Worm (Caenorhabditis elegans) whole organism, young adult: ENCODE results near the gene Y59H11AM.1.

ENCODE experiments used
- F23B12.7 ChIP-seq: sonication (generic microtip); optimal IDR thresholded peaks from 2 replicates; lab custom pipeline; 2017; ENCODE audit warnings: missing genetic modification characterization, mild to moderate bottlenecking, missing compliant biosample characterization, antibody characterized with exemption, moderate library complexity; ENCODE audit not compliant: insufficient read depth
- F37B4.10 ChIP-seq: fragments of 200-800 bp; sonication (Bioruptor generic); IDR thresholded peaks from 2 replicates; pipeline ENCODE4 v1.3.6; 2022; ENCODE audit warnings: missing genetic modification characterization, missing compliant biosample characterization
- F39B2.1 ChIP-seq: fragments of 200-800 bp; sonication (Bioruptor generic); IDR thresholded peaks from 2 replicates; pipeline ENCODE4 v1.3.6; 2022; ENCODE audit warnings: missing genetic modification reagents, missing genetic modification characterization, missing compliant biosample characterization
- F57C9.4 ChIP-seq: sonication (generic microtip); optimal IDR thresholded peaks from 2 replicates; lab custom pipeline; 2017; ENCODE audit warnings: mild to moderate bottlenecking, missing genetic modification characterization, missing compliant biosample characterization
- T07F8.4 ChIP-seq: sonication (generic microtip); optimal IDR thresholded peaks from 2 replicates; lab custom pipeline; 2016; ENCODE audit warnings: mild to moderate bottlenecking, missing genetic modification characterization, moderate library complexity, missing compliant biosample characterization
- Y67H2A.10 ChIP-seq: fragments of 200-800 bp; sonication (Bioruptor generic); conservative IDR thresholded peaks from 2 replicates; pipeline ENCODE4 v1.3.6; 2022; ENCODE audit warnings: missing genetic modification reagents, missing genetic modification characterization, missing compliant biosample characterization
- Y79H2A.3 ChIP-seq: fragments of 200-800 bp; sonication (Bioruptor generic); conservative IDR thresholded peaks from 2 replicates; pipeline ENCODE4 v1.3.6; 2022; ENCODE audit warnings: missing genetic modification reagents, missing genetic modification characterization, missing compliant biosample characterization
- akir-1 ChIP-seq: fragments of 200-800 bp; sonication (Bioruptor generic); optimal IDR thresholded peaks from 2 replicates; lab custom pipeline; 2018; ENCODE audit warnings: mild to moderate bottlenecking, missing genetic modification characterization, moderate library complexity, missing compliant biosample characterization
- atf-7 ChIP-seq: sonication (generic microtip); optimal IDR thresholded peaks from 2 replicates; lab custom pipeline; 2017; ENCODE audit warnings: mild to moderate bottlenecking, missing genetic modification characterization, missing compliant biosample characterization
- attf-3 ChIP-seq: fragments of 200-800 bp; sonication (Bioruptor generic); conservative IDR thresholded peaks from 2 replicates; pipeline ENCODE4 v1.3.6; 2022; ENCODE audit warnings: missing genetic modification reagents, missing genetic modification characterization, missing compliant biosample characterization
- attf-5 ChIP-seq: fragments of 200-800 bp; sonication (Bioruptor generic); optimal IDR thresholded peaks from 2 replicates; lab custom pipeline; 2018; ENCODE audit warnings: mild to moderate bottlenecking, missing genetic modification characterization, missing compliant biosample characterization
- ceh-27 ChIP-seq: fragments of 200-800 bp; sonication (Bioruptor generic); optimal IDR thresholded peaks from 2 replicates; lab custom pipeline; 2018; ENCODE audit warnings: mild to moderate bottlenecking, missing genetic modification characterization, moderate library complexity, missing compliant biosample characterization
- ceh-40 ChIP-seq: fragments of 200-800 bp; sonication (Bioruptor generic); IDR thresholded peaks from 2 replicates; pipeline ENCODE4 v1.3.6; 2022; ENCODE audit warnings: missing genetic modification characterization, missing compliant biosample characterization
- ceh-58 ChIP-seq: fragments of 200-800 bp; sonication (Bioruptor generic); IDR thresholded peaks from 2 replicates; pipeline ENCODE4 v1.3.6; 2022; ENCODE audit warnings: missing genetic modification characterization, missing compliant biosample characterization
- die-1 ChIP-seq: sonication (generic microtip); optimal IDR thresholded peaks from 2 replicates; lab custom pipeline; 2016; ENCODE audit warnings: missing genotype, mild to moderate bottlenecking, missing genetic modification characterization, missing compliant biosample characterization
- dox-1 ChIP-seq: fragments of 200-800 bp; sonication (Bioruptor generic); IDR thresholded peaks from 2 replicates; pipeline ENCODE4 v1.3.6; 2022; ENCODE audit warnings: missing genetic modification reagents, missing genetic modification characterization, missing compliant biosample characterization
- dpff-1 ChIP-seq: sonication (generic microtip); optimal IDR thresholded peaks from 2 replicates; lab custom pipeline; 2017; ENCODE audit warnings: mild to moderate bottlenecking, missing genetic modification characterization, missing compliant biosample characterization
- dpl-1 ChIP-seq: fragments of 150-350 bp; optimal IDR thresholded peaks from 2 replicates; lab custom pipeline; 2014; ENCODE audit warnings: missing biosample characterization, missing genetic modification reagents, missing genetic modification characterization
- egl-44 ChIP-seq: fragments of 200-800 bp; sonication (Bioruptor generic); IDR thresholded peaks from 2 replicates; pipeline ENCODE4 v1.3.6; 2022; ENCODE audit warnings: missing genetic modification reagents, missing genetic modification characterization, missing compliant biosample characterization
- egrh-3 ChIP-seq: fragments of 200-800 bp; sonication (Bioruptor generic); IDR thresholded peaks from 2 replicates; pipeline ENCODE4 v1.3.6; 2022; ENCODE audit warnings: missing genetic modification reagents, missing genetic modification characterization, missing compliant biosample characterization
- ekl-4 ChIP-seq: fragments of 200-800 bp; sonication (Bioruptor generic); IDR thresholded peaks from 2 replicates; pipeline ENCODE4 v1.3.6; 2022; ENCODE audit warnings: missing genetic modification reagents, missing genetic modification characterization, missing compliant biosample characterization
- ets-4 ChIP-seq: fragments of 200-800 bp; sonication (Bioruptor generic); optimal IDR thresholded peaks from 2 replicates; lab custom pipeline; 2018; ENCODE audit warnings: mild to moderate bottlenecking, missing genetic modification characterization, missing compliant biosample characterization
- hmg-20 ChIP-seq: fragments of 200-800 bp; sonication (Bioruptor generic); IDR thresholded peaks from 2 replicates; pipeline ENCODE4 v1.3.6; 2022; ENCODE audit warnings: missing genetic modification reagents, missing genetic modification characterization, missing compliant biosample characterization
- hsf-1 ChIP-seq: fragments of 200-800 bp; sonication (Bioruptor generic); IDR thresholded peaks from 2 replicates; pipeline ENCODE4 v1.3.6; 2022; ENCODE audit warnings: missing genetic modification reagents, missing genetic modification characterization, missing compliant biosample characterization
- lag-1 ChIP-seq: fragments of 200-800 bp; sonication (Bioruptor generic); IDR thresholded peaks from 2 replicates; pipeline ENCODE4 v1.3.6; 2022; ENCODE audit warnings: missing genetic modification reagents, missing genetic modification characterization, missing compliant biosample characterization
- let-607 ChIP-seq, 2 experiments: fragments of 200-800 bp in 1 of 2; sonication (Bioruptor generic) in 1 of 2; sonication (generic microtip) in 1 of 2; optimal IDR thresholded peaks; 2 replicates each; lab custom pipeline; 2016 to 2018; ENCODE audit warnings: mild to moderate bottlenecking in 2 of 2, missing compliant biosample characterization in 2 of 2, missing genetic modification characterization in 2 of 2, moderate library complexity in 2 of 2, missing genotype in 1 of 2
- lin-35 ChIP-seq, 3 experiments: fragments of 150-350 bp in 2 of 3; sonication (generic microtip) in 1 of 3; optimal IDR thresholded peaks; 2 replicates each; lab custom pipeline; 2014 to 2018; ENCODE audit warnings: missing biosample characterization in 3 of 3, missing genetic modification characterization in 3 of 3, missing genetic modification reagents in 3 of 3
- lsy-27 ChIP-seq: sonication (generic microtip); optimal IDR thresholded peaks from 2 replicates; lab custom pipeline; 2017; ENCODE audit warnings: missing genetic modification characterization, mild to moderate bottlenecking, missing compliant biosample characterization, antibody characterized with exemption, missing genotype, borderline replicate concordance; ENCODE audit not compliant: insufficient read depth
- mxl-1 ChIP-seq: sonication (generic microtip); optimal IDR thresholded peaks from 2 replicates; lab custom pipeline; 2016; ENCODE audit warnings: missing genetic modification characterization, missing compliant biosample characterization
- nfyb-1 ChIP-seq: fragments of 200-800 bp; sonication (Bioruptor generic); IDR thresholded peaks from 2 replicates; pipeline ENCODE4 v1.3.6; 2022; ENCODE audit warnings: missing genetic modification reagents, missing genetic modification characterization, missing compliant biosample characterization
- nhr-120 ChIP-seq: fragments of 200-800 bp; sonication (Bioruptor generic); IDR thresholded peaks from 2 replicates; pipeline ENCODE4 v1.3.6; 2022; ENCODE audit warnings: missing genetic modification characterization, missing compliant biosample characterization
- nhr-80 ChIP-seq: sonication (generic microtip); optimal IDR thresholded peaks from 2 replicates; lab custom pipeline; 2016; ENCODE audit warnings: missing genetic modification characterization, missing compliant biosample characterization
- snpc-4 ChIP-seq, 5 experiments: fragments of 150-350 bp in 1 of 5; sonication (generic microtip) in 4 of 5; optimal IDR thresholded peaks; 2 replicates each; lab custom pipeline; 2014 to 2018; ENCODE audit warnings: missing genetic modification characterization in 5 of 5, missing biosample characterization in 3 of 5, antibody characterized with exemption in 2 of 5, mild to moderate bottlenecking in 2 of 5, missing compliant biosample characterization in 2 of 5, missing genotype in 2 of 5, moderate library complexity in 2 of 5, missing genetic modification reagents in 1 of 5
- tbp1 ChIP-seq: fragments of 200-800 bp; sonication (Bioruptor generic); optimal IDR thresholded peaks from 2 replicates; lab custom pipeline; 2018; ENCODE audit warnings: mild to moderate bottlenecking, missing genetic modification characterization, missing compliant biosample characterization
- unc-62 ChIP-seq: fragments of 150-350 bp; optimal IDR thresholded peaks from 2 replicates; lab custom pipeline; 2014; ENCODE audit warnings: missing biosample characterization, missing genetic modification reagents, missing genetic modification characterization
- xnd-1 ChIP-seq: sonication (generic microtip); optimal IDR thresholded peaks from 2 replicates; lab custom pipeline; 2016; ENCODE audit warnings: missing genotype, missing genetic modification reagents, missing genetic modification characterization, missing compliant biosample characterization
- zim-3 ChIP-seq: sonication (generic microtip); optimal IDR thresholded peaks from 2 replicates; lab custom pipeline; 2017; ENCODE audit warnings: mild to moderate bottlenecking, missing genetic modification characterization, moderate library complexity, missing compliant biosample characterization
- ztf-25 ChIP-seq: fragments of 200-800 bp; sonication (Bioruptor generic); IDR thresholded peaks from 2 replicates; pipeline ENCODE4 v1.3.6; 2022; ENCODE audit warnings: missing genetic modification reagents, missing genetic modification characterization, missing compliant biosample characterization
- ztf-28 ChIP-seq: fragments of 200-800 bp; sonication (Bioruptor generic); IDR thresholded peaks from 2 replicates; pipeline ENCODE4 v1.3.6; 2022; ENCODE audit warnings: missing genetic modification reagents, missing genetic modification characterization, missing compliant biosample characterization

Y59H11AM.1 gene

DNA sequence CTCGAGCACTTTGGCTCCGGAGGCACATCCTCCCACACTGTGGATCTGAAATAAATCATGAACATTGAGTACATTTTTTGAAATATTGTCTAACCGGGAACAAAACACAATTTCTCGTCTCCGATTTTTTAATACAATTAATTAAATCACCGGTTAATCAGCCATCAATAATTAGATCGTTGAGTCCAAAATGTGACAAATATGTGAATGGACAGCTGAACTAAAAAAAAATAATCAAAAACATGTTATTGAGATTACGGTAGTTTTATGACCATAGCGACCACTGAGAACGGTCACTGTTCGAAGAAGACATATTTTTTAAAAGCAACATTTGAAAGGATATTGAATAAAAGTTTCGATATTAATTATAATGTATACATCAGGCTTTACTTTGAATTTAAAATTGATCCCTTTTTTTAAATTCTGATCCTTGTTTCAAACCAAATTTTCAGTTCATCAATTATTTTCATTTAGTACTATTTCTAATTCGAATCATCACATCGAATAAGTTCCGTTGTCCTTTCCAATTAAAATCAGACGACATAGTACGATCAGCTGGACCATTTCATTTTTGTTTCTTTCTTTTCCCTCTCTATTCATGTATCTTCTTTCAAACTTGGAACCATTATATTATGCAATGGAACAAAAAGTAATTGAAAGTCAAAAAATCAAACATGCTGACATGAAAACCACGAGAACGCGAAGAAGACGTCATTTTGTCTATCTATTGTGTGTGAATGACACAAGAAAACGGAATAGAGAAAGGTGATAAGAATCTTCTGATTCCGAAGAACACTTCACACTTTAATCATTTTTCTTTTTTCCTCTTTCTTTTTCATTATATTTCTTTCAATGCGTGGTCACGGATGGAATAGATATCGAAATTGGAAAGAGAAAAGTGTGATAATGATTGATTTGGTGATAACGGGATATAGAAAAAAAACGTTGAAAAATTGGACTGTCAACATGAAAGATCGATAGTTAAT lies 40.9 kb upstream of the Y59H11AM.1 start (continued):
- no peak for TF ChIP-seq xnd-1 (tag; lab: Kevin White, UChicago)
- peak; percentile 72 for TF ChIP-seq ets-4 (GFP tag; lab: Kevin White, UChicago)
- TF ChIP-seq ekl-4 (GFP tag; lab: Robert Waterston, UW), result no peak
- no peak for TF ChIP-seq die-1 (tag; lab: Kevin White, UChicago)
- TF ChIP-seq unc-62 (GFP tag; lab: Kevin White, UChicago), result peak; percentile 93
- TF ChIP-seq lag-1, result no peak
- peak; percentile 73; the same call in 1 of the 2 replicates for TF ChIP-seq egl-44 (GFP tag; lab: Robert Waterston, UW)
- no peak for TF ChIP-seq ceh-58 (GFP tag; lab: Robert Waterston, UW)
- TF ChIP-seq attf-3 (GFP tag; lab: Robert Waterston, UW), result no peak
- TF ChIP-seq hsf-1 (GFP tag; lab: Robert Waterston, UW), result no peak
- peak in 1 of 3 experiments; percentile 17 for TF ChIP-seq lin-35 (GFP tag; optimal IDR thresholded peaks at IDR 0.05; lab: Kevin White, UChicago)
- no peak for TF ChIP-seq F39B2.1
- TF ChIP-seq attf-5, result peak; percentile 20

DNA sequence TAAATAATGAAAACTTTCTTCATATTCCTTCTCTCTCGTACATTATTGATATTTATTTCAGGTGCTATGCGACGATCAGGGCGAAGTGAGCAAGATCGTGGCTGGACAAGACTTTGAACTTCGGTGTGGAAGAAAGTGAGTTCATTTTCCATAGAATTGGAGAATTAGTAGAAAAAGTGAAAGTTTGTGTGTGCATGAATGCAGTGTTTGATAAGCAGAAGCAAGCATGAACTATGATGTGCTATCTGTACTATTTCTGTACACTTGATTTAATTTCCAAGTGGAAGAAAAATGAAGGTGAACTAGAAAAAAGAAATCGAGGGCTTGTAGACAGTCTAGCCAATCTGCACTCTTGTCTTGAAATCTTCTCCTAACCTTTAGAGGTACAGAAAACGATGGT lies 39.2 kb upstream of the Y59H11AM.1 start:
- TF ChIP-seq akir-1 (no peak), F23B12.7 (tag; lab: Kevin White, UChicago) (no peak), atf-7 (tag; lab: Kevin White, UChicago) (peak; percentile 40), dox-1 (GFP tag; lab: Robert Waterston, UW) (0 out of 2 replicates have a peak, but pooled peaks have one; percentile 24), nhr-80 (tag; lab: Kevin White, UChicago) (peak; percentile 78), let-607 (tag; optimal IDR thresholded peaks at IDR 0.05; lab: Kevin White, UChicago) (peak in 1 of 2 experiments; percentile 7)

DNA sequence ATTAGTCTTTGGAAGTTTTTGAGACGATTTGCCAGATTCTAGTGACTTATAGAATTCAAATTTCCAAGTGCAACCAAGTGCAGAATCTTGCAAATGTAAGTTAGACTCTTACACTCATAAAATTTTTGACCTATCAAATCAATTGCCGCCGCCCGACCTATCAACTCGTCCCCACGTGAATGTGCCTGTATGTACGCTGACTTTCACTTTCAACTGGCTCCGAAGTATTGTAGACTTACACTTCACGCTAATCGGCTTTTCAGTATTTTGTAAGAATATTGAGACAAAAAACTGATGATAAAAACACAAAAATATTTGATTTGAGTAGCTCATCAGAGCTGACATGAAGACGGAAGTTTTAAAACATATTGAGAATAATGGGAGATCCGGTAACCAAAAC lies 38.4 kb upstream of the Y59H11AM.1 start:
- TF ChIP-seq egrh-3 (GFP tag; lab: Robert Waterston, UW) (no peak), nfyb-1 (GFP tag; lab: Robert Waterston, UW) (0 out of 2 replicates have a peak, but pooled peaks have one; percentile 14), ztf-28 (GFP tag; lab: Robert Waterston, UW) (no peak), tbp1 (GFP tag; lab: Kevin White, UChicago) (peak; percentile 13), nhr-80 (tag; lab: Kevin White, UChicago) (peak; percentile 62), F37B4.10 (GFP tag; lab: Robert Waterston, UW) (no peak), nhr-120 (GFP tag; lab: Robert Waterston, UW) (no peak)
- TF ChIP-seq, all 124 proteins: peak for 3

DNA sequence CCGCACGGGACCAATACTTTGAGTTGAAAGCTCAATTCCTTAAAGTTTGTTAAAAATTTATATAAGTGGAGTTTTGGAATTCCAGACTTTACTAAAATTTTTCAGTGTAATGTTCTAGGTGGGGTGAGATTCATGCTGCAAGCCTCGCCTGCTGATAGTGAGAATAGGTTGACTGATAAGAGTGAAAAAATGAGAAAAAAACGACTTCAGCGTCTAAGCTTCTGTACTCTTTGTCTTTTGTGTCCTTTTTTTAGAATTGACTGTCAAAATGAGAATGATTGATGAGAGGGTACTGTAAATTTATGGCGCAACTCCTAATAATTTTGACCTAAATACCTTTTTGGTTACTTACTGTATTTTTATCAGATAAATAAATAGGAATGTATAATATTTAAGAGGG lies 37.0 kb upstream of the Y59H11AM.1 start:
- TF ChIP-seq Y67H2A.10 (GFP tag; lab: Robert Waterston, UW) (no peak), nhr-80 (tag; lab: Kevin White, UChicago) (peak; percentile 54)

ce11 chrIV:8534997-8535414 lies 36.2 kb upstream of the Y59H11AM.1 start:
- TF ChIP-seq ceh-27 (GFP tag; lab: Kevin White, UChicago) (peak; percentile 15), mxl-1 (tag; lab: Kevin White, UChicago) (no peak), dpl-1 (GFP tag; lab: Kevin White, UChicago) (no peak), dpff-1 (tag; lab: Kevin White, UChicago) (no peak), T07F8.4 (tag; lab: Kevin White, UChicago) (no peak), hmg-20 (GFP tag; lab: Robert Waterston, UW) (no peak), ceh-40 (GFP tag; lab: Robert Waterston, UW) (no peak), lsy-27 (no peak), snpc-4 (GFP tag; optimal IDR thresholded peaks at IDR 0.05; lab: Kevin White, UChicago) (no peak), snpc-4 (tag; optimal IDR thresholded peaks at IDR 0.05; lab: Kevin White, UChicago) (no peak), zim-3 (tag; lab: Kevin White, UChicago) (no peak), ztf-25 (GFP tag; lab: Robert Waterston, UW) (no peak), nfyb-1 (GFP tag; lab: Robert Waterston, UW) (no peak), Y79H2A.3 (GFP tag; lab: Robert Waterston, UW) (no peak), F57C9.4 (tag; lab: Kevin White, UChicago) (no peak)
